Worm (Caenorhabditis elegans): ENCODE data around the gene F18A11.5.

F18A11.5 gene

DNA sequence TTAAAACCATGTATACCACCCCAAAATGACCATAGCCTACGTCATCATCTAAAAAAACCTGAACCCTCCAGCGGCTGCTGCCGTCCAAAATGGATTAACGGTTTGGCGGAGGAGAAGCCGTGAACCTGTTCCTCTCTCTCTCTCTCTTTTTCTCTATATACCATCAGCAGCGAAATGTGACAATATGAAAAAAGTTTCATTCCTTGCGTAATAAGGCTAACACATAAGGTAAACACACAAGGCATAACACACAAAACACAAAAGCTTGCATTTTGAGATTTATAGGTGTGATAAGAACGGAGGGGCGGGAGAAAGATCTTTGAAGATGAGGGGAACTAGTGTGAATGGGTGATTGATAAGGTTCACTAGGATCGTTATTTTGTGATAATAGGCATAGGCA is 52.8 kb downstream of the F18A11.5 start:
- no peak for TF ChIP-seq tbx-37 (GFP tag; conservative IDR thresholded peaks at IDR 0.05)
- TF ChIP-seq hnd-1 (tag; optimal IDR thresholded peaks at IDR 0.05): no peak
- TF ChIP-seq B0310.2 (tag; optimal IDR thresholded peaks at IDR 0.05): no peak
- no peak for TF ChIP-seq pes-1 (GFP tag; IDR thresholded peaks at IDR 0.05)
- TF ChIP-seq F13C5.2 (tag; optimal IDR thresholded peaks at IDR 0.05): no peak
- no peak for TF ChIP-seq sea-1 (GFP tag; conservative IDR thresholded peaks at IDR 0.05)
- TF ChIP-seq ceh-13 (GFP tag; optimal IDR thresholded peaks at IDR 0.05): no peak
- no peak for TF ChIP-seq scrt-1 (GFP tag; IDR thresholded peaks at IDR 0.05)
- no peak for TF ChIP-seq tra-4 (tag; optimal IDR thresholded peaks at IDR 0.05)
- no peak for TF ChIP-seq hmbx-1 (tag; optimal IDR thresholded peaks at IDR 0.05)
- TF ChIP-seq ama-1 (optimal IDR thresholded peaks at IDR 0.05): no peak
- no peak for TF ChIP-seq ets-7 (tag; optimal IDR thresholded peaks at IDR 0.05)
- TF ChIP-seq tbx-11 (GFP tag; IDR thresholded peaks at IDR 0.05): no peak
- TF ChIP-seq aly-1 (tag; optimal IDR thresholded peaks at IDR 0.05): no peak
- no peak for TF ChIP-seq flt-1 (GFP tag; IDR thresholded peaks at IDR 0.05)
- TF ChIP-seq hmg-4 (GFP tag; optimal IDR thresholded peaks at IDR 0.05): no peak
- no peak for TF ChIP-seq ceh-36 (tag; optimal IDR thresholded peaks at IDR 0.05)

ce11 chrII:12960206-12960605 is 53.9 kb downstream of the F18A11.5 start:
- no peak for TF ChIP-seq scrt-1 (GFP tag; IDR thresholded peaks at IDR 0.05)
- no peak for TF ChIP-seq ets-7 (tag; optimal IDR thresholded peaks at IDR 0.05)
- TF ChIP-seq tbx-37 (GFP tag; conservative IDR thresholded peaks at IDR 0.05): no peak
- TF ChIP-seq tra-4 (tag; optimal IDR thresholded peaks at IDR 0.05): no peak
- TF ChIP-seq hmbx-1 (tag; optimal IDR thresholded peaks at IDR 0.05): no peak
- no peak for TF ChIP-seq hmg-4 (GFP tag; optimal IDR thresholded peaks at IDR 0.05)
- TF ChIP-seq F13C5.2 (tag; optimal IDR thresholded peaks at IDR 0.05): no peak
- TF ChIP-seq sea-1 (GFP tag; conservative IDR thresholded peaks at IDR 0.05): no peak
- TF ChIP-seq flt-1 (GFP tag; IDR thresholded peaks at IDR 0.05): no peak
- no peak for TF ChIP-seq ceh-36 (tag; optimal IDR thresholded peaks at IDR 0.05)
- TF ChIP-seq hnd-1 (tag; optimal IDR thresholded peaks at IDR 0.05): no peak
- TF ChIP-seq pes-1 (GFP tag; IDR thresholded peaks at IDR 0.05): no peak
- TF ChIP-seq ama-1 (optimal IDR thresholded peaks at IDR 0.05): no peak
- no peak for TF ChIP-seq tbx-11 (GFP tag; IDR thresholded peaks at IDR 0.05)
- TF ChIP-seq aly-1 (tag; optimal IDR thresholded peaks at IDR 0.05): no peak
- no peak for TF ChIP-seq B0310.2 (tag; optimal IDR thresholded peaks at IDR 0.05)
- no peak for TF ChIP-seq ceh-13 (GFP tag; optimal IDR thresholded peaks at IDR 0.05)

All from whole organism, early embryonic.